Worm (Caenorhabditis elegans): ENCODE measurements around the gene fipr-28.
"Not testable (repeated sequence)": the region's sequence is repeated elsewhere in the genome, so short reads cannot be mapped to it uniquely, and the experiment has no call there.

The fipr-28 gene

ce11 chrIV:16644979-16645378 is 17.2 kb downstream of the fipr-28 start:
- peak; percentile 71 for TF ChIP-seq ceh-28 (tag; optimal IDR thresholded peaks at IDR 0.05)

- no peak for TF ChIP-seq mdl-1 (tag; optimal IDR thresholded peaks at IDR 0.05)
- TF ChIP-seq ceh-28 (tag; optimal IDR thresholded peaks at IDR 0.05): peak; percentile 89
- TF ChIP-seq nhr-28 (tag; optimal IDR thresholded peaks at IDR 0.05): no peak
Observed at ce11 chrIV:16645492-16646191, 17.9 kb downstream of the fipr-28 start.

DNA sequence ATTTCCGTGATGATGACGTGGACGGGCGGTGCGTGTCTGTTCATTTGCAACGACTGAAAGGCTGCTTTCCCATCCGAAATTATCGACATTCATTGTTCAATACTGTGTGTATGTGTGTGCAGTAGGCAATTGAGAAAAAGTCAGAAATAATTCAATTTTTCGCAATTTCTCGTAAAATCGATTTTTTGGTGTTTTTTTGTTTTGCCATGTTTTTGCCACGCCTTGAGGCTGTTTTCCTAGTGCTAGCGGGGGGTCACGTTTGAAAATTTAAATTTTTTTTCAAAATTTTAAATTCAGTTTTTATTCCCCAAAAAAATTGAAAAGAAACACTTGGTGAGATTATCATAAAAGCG is 18.4 kb downstream of the fipr-28 start, which contains the start of gene Y51H4A.13:
Y51H4A.13 (minus strand) TSS at position 182 of the 353 bp plus-strand sequence.
- TF ChIP-seq nhr-25, nhr-23, tbx-2 (tag; optimal IDR thresholded peaks at IDR 0.05): not testable (repeated sequence)

DNA sequence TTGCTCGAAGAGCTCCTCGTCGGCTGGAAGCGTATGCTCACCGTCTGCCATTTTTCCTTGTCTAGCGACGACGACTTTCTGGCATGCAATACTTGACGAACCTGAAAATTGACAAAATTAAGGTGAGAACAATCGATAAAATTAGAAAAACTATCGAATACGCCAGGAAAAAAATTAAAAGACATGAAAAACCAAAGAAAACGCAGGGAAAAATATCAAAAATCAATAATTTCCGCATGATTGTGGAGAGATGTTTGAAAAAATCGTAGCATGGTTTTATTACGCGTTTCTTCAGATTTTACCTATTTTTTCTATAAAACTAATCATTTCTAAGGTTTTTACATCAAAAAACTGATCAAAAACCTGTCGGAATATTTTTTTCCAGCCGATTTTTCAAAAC is 28.0 kb downstream of the fipr-28 start, which contains the start of gene set-26:
set-26 (minus strand) TSS at position 101 of the 400 bp plus-strand sequence.
- TF ChIP-seq unc-39, R02D3.7, elt-1 (tag; optimal IDR thresholded peaks at IDR 0.05): not testable (repeated sequence)

- TF ChIP-seq jun-1 (tag; optimal IDR thresholded peaks at IDR 0.05): peak; percentile 91
- TF ChIP-seq nhr-25 (tag; optimal IDR thresholded peaks at IDR 0.05): peak; percentile 90
- TF ChIP-seq pha-4 (tag; optimal IDR thresholded peaks at IDR 0.05): peak; percentile 96
- TF ChIP-seq nhr-11 (tag; optimal IDR thresholded peaks at IDR 0.05): no peak
- TF ChIP-seq aly-2 (tag; optimal IDR thresholded peaks at IDR 0.05): no peak
- TF ChIP-seq ceh-28 (tag; optimal IDR thresholded peaks at IDR 0.05): peak; percentile 71
- no peak for TF ChIP-seq nhr-76 (tag; optimal IDR thresholded peaks at IDR 0.05)
- peak; percentile 89 for TF ChIP-seq hmg-11 (tag; optimal IDR thresholded peaks at IDR 0.05)
- peak; percentile 93 for TF ChIP-seq lin-15B (tag; optimal IDR thresholded peaks at IDR 0.05)
- no peak for TF ChIP-seq nhr-67 (tag; optimal IDR thresholded peaks at IDR 0.05)
- TF ChIP-seq ztf-4 (tag; optimal IDR thresholded peaks at IDR 0.05): no peak
- TF ChIP-seq unc-62 (GFP tag; optimal IDR thresholded peaks at IDR 0.05): no peak
- no peak for TF ChIP-seq unc-39 (tag; optimal IDR thresholded peaks at IDR 0.05)
- TF ChIP-seq nhr-237 (tag; optimal IDR thresholded peaks at IDR 0.05): no peak
- TF ChIP-seq fos-1 (tag; optimal IDR thresholded peaks at IDR 0.05): peak; percentile 32
- peak; percentile 76 for TF ChIP-seq R02D3.7 (tag; optimal IDR thresholded peaks at IDR 0.05)
- TF ChIP-seq ztf-11 (tag; optimal IDR thresholded peaks at IDR 0.05): no peak
- peak; percentile 78 for TF ChIP-seq lsy-12 (tag; optimal IDR thresholded peaks at IDR 0.05)
- no peak for TF ChIP-seq elt-3 (tag; optimal IDR thresholded peaks at IDR 0.05)
- peak; percentile 74 for TF ChIP-seq egl-5 (tag; optimal IDR thresholded peaks at IDR 0.05)
- TF ChIP-seq fkh-2 (tag; optimal IDR thresholded peaks at IDR 0.05): no peak
- no peak for TF ChIP-seq zag-1 (tag; optimal IDR thresholded peaks at IDR 0.05)
- no peak for TF ChIP-seq ceh-16 (tag; optimal IDR thresholded peaks at IDR 0.05)
- TF ChIP-seq nhr-77 (tag; optimal IDR thresholded peaks at IDR 0.05): peak; percentile 17
- peak; percentile 90 for TF ChIP-seq nhr-23 (tag; optimal IDR thresholded peaks at IDR 0.05)
- TF ChIP-seq skn-1 (tag; optimal IDR thresholded peaks at IDR 0.05): peak; percentile 73
- peak; percentile 49 for TF ChIP-seq egl-27 (tag; optimal IDR thresholded peaks at IDR 0.05)
- TF ChIP-seq nhr-12 (tag; optimal IDR thresholded peaks at IDR 0.05): no peak
- peak; percentile 70 for TF ChIP-seq fkh-10 (GFP tag; optimal IDR thresholded peaks at IDR 0.05)
- TF ChIP-seq elt-1 (tag; optimal IDR thresholded peaks at IDR 0.05): peak; percentile 24
- peak; percentile 45 for TF ChIP-seq pqm-1 (tag; optimal IDR thresholded peaks at IDR 0.05)
- peak in 1 of 2 experiments; percentile 19 for TF ChIP-seq eor-1 (tag; optimal IDR thresholded peaks at IDR 0.05)
- TF ChIP-seq ama-1 (optimal IDR thresholded peaks at IDR 0.05): peak; percentile 74
- no peak for TF ChIP-seq daf-12 (tag; optimal IDR thresholded peaks at IDR 0.05)
- TF ChIP-seq tbx-2 (tag; optimal IDR thresholded peaks at IDR 0.05): peak; percentile 84
- TF ChIP-seq ZK546.5 (tag; optimal IDR thresholded peaks at IDR 0.05): no peak
- peak; percentile 97 for TF ChIP-seq nfya-1 (tag; optimal IDR thresholded peaks at IDR 0.05; ENCODE audit: insufficient read depth)
- no peak for TF ChIP-seq ceh-9 (tag; optimal IDR thresholded peaks at IDR 0.05)
- TF ChIP-seq elt-2 (tag; optimal IDR thresholded peaks at IDR 0.05): peak; percentile 70
- TF ChIP-seq mdl-1 (tag; optimal IDR thresholded peaks at IDR 0.05): no peak
- peak; percentile 88 for TF ChIP-seq snpc-4 (tag; optimal IDR thresholded peaks at IDR 0.05)
- TF ChIP-seq lin-39 (tag; optimal IDR thresholded peaks at IDR 0.05): peak; percentile 94
- peak; percentile 72 for TF ChIP-seq nhr-43 (tag; optimal IDR thresholded peaks at IDR 0.05; ENCODE audit: poor library complexity, severe bottlenecking)
Observed at ce11 chrIV:16656232-16656631, 28.5 kb downstream of the fipr-28 start, which contains the start of gene tsr-2. tsr-2 (plus strand) TSS chrIV:16656613.

All from whole organism, L3 larva.